In genomic region chrX:11996606-11997005, ce11 we compare ENCODE assay signal across 3 worm cellular contexts.
TF ChIP-seq lines count a peak whose summit lies in the region.

No protein-coding gene starts in this region.

TF ChIP-seq in whole organism, L3 larva, 47 proteins besides CTCF, POLR2A, EP300 and RAD21:
- TF ChIP-seq sea-2 (GFP tag; optimal IDR thresholded peaks at IDR 0.05; lab: Kevin White, UChicago) (no peak), nhr-12 (tag; optimal IDR thresholded peaks at IDR 0.05; lab: Kevin White, UChicago) (no peak), elt-2 (tag; optimal IDR thresholded peaks at IDR 0.05; lab: Kevin White, UChicago) (peak; percentile 32), ceh-9 (tag; optimal IDR thresholded peaks at IDR 0.05; lab: Kevin White, UChicago) (no peak), elt-3 (tag; optimal IDR thresholded peaks at IDR 0.05; lab: Kevin White, UChicago) (no peak), fkh-2 (tag; optimal IDR thresholded peaks at IDR 0.05; lab: Kevin White, UChicago) (no peak), ceh-28 (tag; optimal IDR thresholded peaks at IDR 0.05; lab: Kevin White, UChicago) (no peak), ztf-4 (tag; optimal IDR thresholded peaks at IDR 0.05; lab: Kevin White, UChicago) (no peak), nhr-76 (tag; optimal IDR thresholded peaks at IDR 0.05; lab: Kevin White, UChicago) (no peak), snpc-4 (tag; optimal IDR thresholded peaks at IDR 0.05; lab: Kevin White, UChicago) (no peak), nhr-67 (tag; optimal IDR thresholded peaks at IDR 0.05; lab: Kevin White, UChicago) (no peak), lsy-12 (tag; optimal IDR thresholded peaks at IDR 0.05; lab: Kevin White, UChicago) (no peak), nhr-25 (tag; optimal IDR thresholded peaks at IDR 0.05; lab: Kevin White, UChicago) (no peak), R02D3.7 (tag; optimal IDR thresholded peaks at IDR 0.05; lab: Kevin White, UChicago) (no peak), pqm-1 (tag; optimal IDR thresholded peaks at IDR 0.05; lab: Kevin White, UChicago) (peak; percentile 66), ceh-16 (tag; optimal IDR thresholded peaks at IDR 0.05; lab: Kevin White, UChicago) (no peak), nfya-1 (tag; optimal IDR thresholded peaks at IDR 0.05; lab: Kevin White, UChicago; ENCODE audit: insufficient read depth) (no peak), pha-4 (tag; optimal IDR thresholded peaks at IDR 0.05; lab: Kevin White, UChicago) (peak; percentile 42)

TF ChIP-seq in whole organism, L4 larva, 104 proteins besides CTCF, POLR2A, EP300 and RAD21:
- TF ChIP-seq hlh-11 (tag; optimal IDR thresholded peaks at IDR 0.05; lab: Kevin White, UChicago) (peak; percentile 17), F26F4.8 (GFP tag; conservative IDR thresholded peaks at IDR 0.05; lab: Robert Waterston, UW) (no peak), daf-16 (GFP tag; optimal IDR thresholded peaks at IDR 0.05; lab: Kevin White, UChicago) (no peak), daf-16 (tag; optimal IDR thresholded peaks at IDR 0.05; lab: Kevin White, UChicago) (peak; percentile 69), lin-39 (tag; optimal IDR thresholded peaks at IDR 0.05; lab: Kevin White, UChicago) (no peak), lir-3 (tag; optimal IDR thresholded peaks at IDR 0.05; lab: Kevin White, UChicago) (no peak), dve-1 (tag; optimal IDR thresholded peaks at IDR 0.05; lab: Kevin White, UChicago; ENCODE audit: insufficient read depth) (peak; percentile 56), sdz-12 (GFP tag; optimal IDR thresholded peaks at IDR 0.05; lab: Kevin White, UChicago) (no peak)
TF ChIP-seq in whole organism, L4 larva: peak in this region for 3.

TF ChIP-seq in whole organism, young adult, 124 proteins besides CTCF, POLR2A, EP300 and RAD21:
- no peak for TF ChIP-seq mes-4 (tag; optimal IDR thresholded peaks at IDR 0.05; lab: Kevin White, UChicago)
- TF ChIP-seq madf-8 (GFP tag; conservative IDR thresholded peaks at IDR 0.05; lab: Robert Waterston, UW): no peak
- TF ChIP-seq Y53G8AR.9 (GFP tag; conservative IDR thresholded peaks at IDR 0.05; lab: Robert Waterston, UW): 0 out of 2 replicates have a peak, but pooled peaks have one; percentile 3
TF ChIP-seq in whole organism, young adult: peak in this region for 1.
